Worm (Caenorhabditis elegans): ENCODE measurements around the gene W05E10.1.

- TF ChIP-seq fkh-10 (GFP tag; optimal IDR thresholded peaks at IDR 0.05), result no peak
- no peak for TF ChIP-seq eyg-1 (tag; optimal IDR thresholded peaks at IDR 0.05)
- TF ChIP-seq che-1 (tag; optimal IDR thresholded peaks at IDR 0.05), result no peak
- TF ChIP-seq ama-1 (optimal IDR thresholded peaks at IDR 0.05), result no peak
- TF ChIP-seq nfya-1 (tag; optimal IDR thresholded peaks at IDR 0.05), result no peak
- TF ChIP-seq rnt-1 (tag; optimal IDR thresholded peaks at IDR 0.05), result no peak
- TF ChIP-seq hlh-8 (tag; optimal IDR thresholded peaks at IDR 0.05), result no peak
Observed at ce11 chrV:11716930-11717329, 25.4 kb upstream of the W05E10.1 start.

All from whole organism, late embryonic.